Fruit fly (Drosophila melanogaster): ENCODE results near the gene Lcp65Ae.

- TF ChIP-seq CTCF (optimal IDR thresholded peaks at IDR 0.05) (no peak), CG8478 (optimal IDR thresholded peaks at IDR 0.05) (no peak)
Observed at dm6 chr3L:6093213-6093612, 44.7 kb downstream of the Lcp65Ae start, which contains the start of gene CG10469.
